Worm (Caenorhabditis elegans) whole organism, L4/young adult: ENCODE measurements around the gene spig-5.

ENCODE experiments used
- W03F9.2 ChIP-seq: fragments of 150-350 bp; optimal IDR thresholded peaks from 2 replicates; lab custom pipeline; 2014; ENCODE audit warnings: missing biosample characterization, missing genetic modification characterization
- dao-5 ChIP-seq: sonication (generic microtip); optimal IDR thresholded peaks from 2 replicates; lab custom pipeline; 2016; ENCODE audit warnings: missing genotype, missing genetic modification characterization, moderate library complexity, missing compliant biosample characterization
- him-1 ChIP-seq: sonication (generic microtip); optimal IDR thresholded peaks from 2 replicates; lab custom pipeline; 2016; ENCODE audit warnings: missing genotype, missing genetic modification reagents, missing genetic modification characterization, missing compliant biosample characterization

- TF ChIP-seq dao-5 (no peak), him-1 (tag; lab: Kevin White, UChicago) (no peak), W03F9.2 (no peak)
Observed at ce11 chrV:14290636-14291035, 17.6 kb upstream of the spig-5 start, which contains the start of gene F14D7.18.
